Fruit fly (Drosophila melanogaster): ENCODE data around the gene RpL22.

DNA sequence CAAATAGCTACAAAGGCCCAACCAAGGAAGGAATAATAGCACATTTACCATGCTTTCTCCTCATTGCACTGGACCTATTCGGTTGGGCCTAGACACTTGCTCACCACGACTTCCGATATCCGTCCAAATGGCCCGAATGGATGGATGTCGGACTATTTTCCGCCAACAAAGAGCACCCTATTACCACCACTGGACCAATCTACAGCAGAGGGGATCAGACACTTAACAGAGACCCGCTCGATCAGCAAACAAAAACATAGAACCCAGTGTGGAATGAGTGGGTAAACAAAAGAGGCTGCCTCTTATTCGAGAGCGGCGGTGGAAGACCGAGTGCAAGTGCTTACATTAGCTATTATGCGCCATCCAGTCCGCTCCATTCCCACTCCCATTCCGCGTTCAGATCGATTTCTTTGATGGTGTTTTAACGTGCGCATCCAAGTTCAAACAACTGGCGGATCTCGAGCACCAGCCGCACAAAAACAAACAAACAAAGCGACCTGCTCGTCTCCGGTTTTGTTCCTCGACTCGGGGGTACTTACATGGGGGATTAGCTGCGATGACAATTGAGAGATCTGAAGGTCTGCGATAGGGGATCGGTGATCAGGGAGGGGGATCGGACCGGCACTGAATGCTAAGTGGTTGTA is 3.7 kb upstream of the RpL22 start:
- TF ChIP-seq pan (optimal IDR thresholded peaks at IDR 0.05) (no peak), usp (GFP tag; optimal IDR thresholded peaks at IDR 0.05) (no peak), Sp1 (GFP tag; optimal IDR thresholded peaks at IDR 0.05) (no peak), Dfd (GFP tag; optimal IDR thresholded peaks at IDR 0.05) (no peak), dsf (GFP tag; optimal IDR thresholded peaks at IDR 0.05; ENCODE audit: borderline replicate concordance) (no peak)

Measured in whole organism, wandering third instar larva.